Worm (Caenorhabditis elegans): Measurements from ENCODE around the gene Y37D8A.5.

Gene Y37D8A.5

DNA sequence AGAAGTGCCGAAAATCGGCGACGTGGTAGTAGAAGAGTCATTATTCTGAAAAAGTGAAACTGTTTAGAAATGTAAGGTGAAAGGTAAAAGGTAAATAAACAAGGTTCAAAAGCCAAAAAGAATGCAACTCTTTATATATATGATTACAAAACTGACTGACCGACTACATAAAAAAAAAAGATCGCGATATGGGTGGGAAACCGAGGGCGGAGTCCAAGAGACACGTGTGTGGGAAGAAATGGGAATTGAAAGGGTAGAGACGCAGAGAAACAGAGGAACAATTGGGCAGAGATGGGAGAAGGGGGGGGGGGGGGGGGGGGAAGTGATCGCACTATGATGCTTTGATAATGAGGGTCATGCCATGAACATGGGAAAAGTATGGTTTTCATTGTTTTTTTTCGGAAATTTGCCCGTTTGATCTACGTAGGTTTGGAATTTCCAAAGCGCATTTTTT, 16.4 kb downstream of the Y37D8A.5 start, which contains the start of gene Y37D8A.4:
Y37D8A.4 (minus strand) TSS at position 51 of the 454 bp plus-strand sequence.
- TF ChIP-seq elt-3 (tag; optimal IDR thresholded peaks at IDR 0.05) (no peak), nhr-76 (tag; optimal IDR thresholded peaks at IDR 0.05) (no peak)

DNA sequence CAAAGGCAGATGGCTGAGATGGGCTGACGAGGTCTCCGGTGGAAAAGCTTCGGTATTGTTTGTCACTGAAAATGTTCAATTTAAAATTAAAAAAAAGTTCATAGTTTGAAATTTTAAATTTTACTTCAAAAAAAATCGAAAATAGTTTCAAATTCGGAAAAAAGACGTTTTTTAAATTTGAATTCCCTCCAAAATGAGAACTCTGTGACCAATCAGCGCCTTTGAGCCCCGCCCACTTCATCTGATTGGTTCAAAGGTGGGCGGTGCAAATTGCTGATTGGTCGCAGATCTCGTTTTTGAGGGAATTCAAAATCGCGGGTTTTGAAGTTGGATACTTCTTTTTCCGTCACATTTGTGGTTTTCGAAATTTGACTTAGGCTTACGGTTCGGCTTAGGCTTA, 17.0 kb downstream of the Y37D8A.5 start:
- TF ChIP-seq elt-3 (tag; optimal IDR thresholded peaks at IDR 0.05) (no peak), lin-32 (GFP tag; optimal IDR thresholded peaks at IDR 0.05) (no peak), drap-1 (GFP tag; optimal IDR thresholded peaks at IDR 0.05) (no peak), snpc-4 (tag; optimal IDR thresholded peaks at IDR 0.05) (no peak), tbx-8 (GFP tag; optimal IDR thresholded peaks at IDR 0.05) (no peak), ceh-39 (tag; optimal IDR thresholded peaks at IDR 0.05) (no peak)

DNA sequence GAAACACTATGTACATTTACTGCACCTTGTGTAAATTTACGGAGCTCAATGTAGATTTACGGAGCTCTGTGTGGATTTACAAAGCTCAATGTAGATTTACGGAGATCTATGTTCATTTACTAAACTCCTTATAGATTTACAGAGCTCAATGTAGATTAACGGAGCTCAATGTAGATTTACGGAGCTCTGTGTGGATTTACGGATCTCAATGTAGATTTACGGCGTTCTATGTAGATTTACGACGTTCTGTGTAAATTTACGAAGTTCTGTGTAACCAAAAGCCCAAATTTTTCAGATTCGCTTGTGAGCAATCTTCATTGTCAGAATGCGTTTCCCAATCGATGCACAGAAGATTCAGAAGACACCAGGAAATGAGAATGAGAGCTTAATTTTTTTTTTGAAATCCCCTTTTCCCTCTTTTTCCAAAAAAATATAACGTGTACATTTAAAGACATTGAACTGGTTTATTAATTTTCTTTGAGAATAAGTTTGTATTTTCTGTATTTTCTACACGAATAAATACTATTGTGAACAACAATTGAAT, 18.5 kb downstream of the Y37D8A.5 start:
- TF ChIP-seq elt-3 (tag; optimal IDR thresholded peaks at IDR 0.05): no peak
- TF ChIP-seq mab-5 (tag; optimal IDR thresholded peaks at IDR 0.05): no peak
- no peak for TF ChIP-seq ham-2 (GFP tag; optimal IDR thresholded peaks at IDR 0.05)
- no peak for TF ChIP-seq zip-8 (tag; optimal IDR thresholded peaks at IDR 0.05)
- no peak for TF ChIP-seq nhr-2 (tag; optimal IDR thresholded peaks at IDR 0.05)
- TF ChIP-seq sem-2 (GFP tag; optimal IDR thresholded peaks at IDR 0.05): no peak
- no peak for TF ChIP-seq nhr-12 (tag; optimal IDR thresholded peaks at IDR 0.05)
- no peak for TF ChIP-seq ces-1 (GFP tag; optimal IDR thresholded peaks at IDR 0.05)
- no peak for TF ChIP-seq sptf-1 (tag; optimal IDR thresholded peaks at IDR 0.05)
- no peak for TF ChIP-seq elt-1 (tag; optimal IDR thresholded peaks at IDR 0.05; ENCODE audit: borderline replicate concordance, insufficient read depth)
- no peak for TF ChIP-seq nhr-237 (tag; optimal IDR thresholded peaks at IDR 0.05)
- TF ChIP-seq tbx-8 (GFP tag; optimal IDR thresholded peaks at IDR 0.05): no peak
- no peak for TF ChIP-seq bed-3 (GFP tag; optimal IDR thresholded peaks at IDR 0.05)
- TF ChIP-seq blmp-1 (tag; optimal IDR thresholded peaks at IDR 0.05): no peak
- TF ChIP-seq mls-2 (tag; optimal IDR thresholded peaks at IDR 0.05): no peak
- TF ChIP-seq ceh-43 (GFP tag; optimal IDR thresholded peaks at IDR 0.05): no peak
- TF ChIP-seq lsy-2 (tag; optimal IDR thresholded peaks at IDR 0.05): no peak

DNA sequence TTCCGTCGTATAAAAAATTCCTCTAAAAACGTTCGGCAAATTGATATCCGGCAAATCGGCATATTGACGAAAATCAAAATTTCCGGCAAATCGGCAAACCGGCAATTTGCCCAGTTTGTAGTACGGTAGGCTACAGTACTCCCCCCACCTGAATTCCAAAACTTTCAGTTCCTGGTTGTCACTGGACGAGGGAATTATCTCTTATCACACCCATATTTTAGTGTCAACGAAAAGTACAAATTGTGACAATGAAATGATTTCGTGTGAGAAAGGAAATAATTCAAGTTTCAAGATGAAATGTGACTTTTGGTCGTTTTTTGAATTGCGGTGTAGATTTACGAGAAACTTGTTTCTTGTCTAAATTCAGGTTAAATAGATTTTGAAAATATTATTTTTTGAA, 22.2 kb downstream of the Y37D8A.5 start:
- TF ChIP-seq ceh-39 (tag; optimal IDR thresholded peaks at IDR 0.05) (no peak), tbx-8 (GFP tag; optimal IDR thresholded peaks at IDR 0.05) (no peak), ces-1 (GFP tag; optimal IDR thresholded peaks at IDR 0.05) (no peak), flh-1 (GFP tag; optimal IDR thresholded peaks at IDR 0.05) (no peak), snpc-4 (tag; optimal IDR thresholded peaks at IDR 0.05) (no peak), nhr-28 (tag; optimal IDR thresholded peaks at IDR 0.05) (no peak), ceh-43 (GFP tag; optimal IDR thresholded peaks at IDR 0.05) (no peak), lin-32 (GFP tag; optimal IDR thresholded peaks at IDR 0.05) (no peak), pha-4 (tag; optimal IDR thresholded peaks at IDR 0.05) (no peak), hlh-1 (tag; optimal IDR thresholded peaks at IDR 0.05) (no peak), unc-120 (tag; optimal IDR thresholded peaks at IDR 0.05; ENCODE audit: poor library complexity, severe bottlenecking) (no peak)

DNA sequence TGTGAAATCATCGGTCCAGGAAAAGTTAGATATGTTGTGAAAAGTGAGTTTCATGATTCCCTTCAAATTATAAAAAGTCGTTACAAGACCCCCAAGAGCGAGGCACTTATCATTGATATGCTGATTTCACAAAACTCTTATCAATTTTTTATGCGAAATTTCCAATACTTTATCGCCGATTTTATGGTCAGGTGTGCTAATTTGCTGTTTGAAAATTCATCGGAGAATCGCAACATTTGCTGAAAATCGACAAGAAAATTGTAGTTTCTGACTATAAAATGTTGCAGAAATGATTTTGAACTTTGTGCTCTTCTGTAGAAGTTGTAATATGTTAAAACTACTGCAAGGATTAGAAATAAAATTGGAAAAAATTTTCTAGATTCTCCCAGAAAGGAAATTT, 23.6 kb downstream of the Y37D8A.5 start:
- TF ChIP-seq sptf-1 (tag; optimal IDR thresholded peaks at IDR 0.05) (no peak), ztf-11 (tag; optimal IDR thresholded peaks at IDR 0.05) (no peak), tbx-8 (GFP tag; optimal IDR thresholded peaks at IDR 0.05) (no peak), zip-8 (tag; optimal IDR thresholded peaks at IDR 0.05) (no peak), bed-3 (GFP tag; optimal IDR thresholded peaks at IDR 0.05) (no peak), flh-1 (GFP tag; optimal IDR thresholded peaks at IDR 0.05) (no peak), hlh-1 (tag; optimal IDR thresholded peaks at IDR 0.05) (no peak), drap-1 (GFP tag; optimal IDR thresholded peaks at IDR 0.05) (no peak), nhr-237 (tag; optimal IDR thresholded peaks at IDR 0.05) (no peak), ces-1 (GFP tag; optimal IDR thresholded peaks at IDR 0.05) (no peak), unc-39 (tag; optimal IDR thresholded peaks at IDR 0.05) (no peak), sem-2 (GFP tag; optimal IDR thresholded peaks at IDR 0.05) (no peak), ham-2 (GFP tag; optimal IDR thresholded peaks at IDR 0.05) (no peak), cnd-1 (tag; optimal IDR thresholded peaks at IDR 0.05) (no peak), elt-1 (tag; optimal IDR thresholded peaks at IDR 0.05; ENCODE audit: borderline replicate concordance, insufficient read depth) (no peak), mls-2 (tag; optimal IDR thresholded peaks at IDR 0.05) (no peak), elt-3 (tag; optimal IDR thresholded peaks at IDR 0.05) (no peak)

Data from whole organism, mixed stage, embryonic.